Fruit fly (Drosophila melanogaster) whole organism, wandering third instar larva: ENCODE data around the gene lectin-21Ca.

Experiments used
- Abd-B ChIP-seq: fragments of >200 bp; optimal IDR thresholded peaks from 2 replicates; lab custom pipeline; 2017; ENCODE audit warnings: missing biosample characterization, missing genetic modification characterization
- CG32264 ChIP-seq: fragments of 200-800 bp; sonication (Bioruptor generic); optimal IDR thresholded peaks from 2 replicates; lab custom pipeline; 2016; ENCODE audit warnings: missing biosample characterization, missing genetic modification characterization
- CrebA ChIP-seq: fragments of 200-800 bp; sonication (Bioruptor generic); optimal IDR thresholded peaks from 2 replicates; lab custom pipeline; 2016; ENCODE audit warnings: missing biosample characterization, mild to moderate bottlenecking, missing genetic modification characterization, borderline replicate concordance
- Dfd ChIP-seq: fragments of >200 bp; optimal IDR thresholded peaks from 2 replicates; lab custom pipeline; 2017; ENCODE audit warnings: missing biosample characterization, missing genetic modification characterization
- Dif ChIP-seq: fragments of 200-275, 200-300 bp; sonication (Bioruptor generic); optimal IDR thresholded peaks from 2 replicates; lab custom pipeline; 2018; ENCODE audit warnings: missing biosample characterization, missing genetic modification characterization; ENCODE audit not compliant: partially characterized antibody
- GATAd ChIP-seq: sonication (Bioruptor generic); optimal IDR thresholded peaks from 2 replicates; lab custom pipeline; 2016; ENCODE audit warnings: missing biosample characterization, missing genetic modification characterization
- HLH106 ChIP-seq: fragments of 200-800 bp; optimal IDR thresholded peaks from 3 replicates; lab custom pipeline; 2019; ENCODE audit warnings: missing biosample characterization, mild to moderate bottlenecking, missing genetic modification characterization, moderate library complexity
- Hnf4 ChIP-seq: fragments of 200-800 bp; sonication (Bioruptor generic); optimal IDR thresholded peaks from 2 replicates; lab custom pipeline; 2016; ENCODE audit warnings: missing biosample characterization, mild to moderate bottlenecking, missing genetic modification characterization
- Hr78 ChIP-seq: fragments of >200 bp; optimal IDR thresholded peaks from 2 replicates; lab custom pipeline; 2017; ENCODE audit warnings: missing biosample characterization, missing genetic modification characterization
- Hr83 ChIP-seq: fragments of 200-300 bp; sonication (Bioruptor generic); optimal IDR thresholded peaks from 2 replicates; lab custom pipeline; 2016; ENCODE audit warnings: missing biosample characterization, mild to moderate bottlenecking, missing genetic modification characterization, moderate library complexity; ENCODE audit not compliant: poor library complexity, severe bottlenecking
- Jra ChIP-seq: sonication (Bioruptor generic); optimal IDR thresholded peaks from 2 replicates; lab custom pipeline; 2016; ENCODE audit warnings: missing biosample characterization, missing genetic modification characterization
- Mio ChIP-seq: sonication (Bioruptor generic); optimal IDR thresholded peaks from 2 replicates; lab custom pipeline; 2016; ENCODE audit warnings: missing biosample characterization, missing genetic modification characterization
- Myc ChIP-seq: fragments of >200 bp; optimal IDR thresholded peaks from 2 replicates; lab custom pipeline; 2017
- N ChIP-seq: fragments of >200 bp; optimal IDR thresholded peaks from 2 replicates; lab custom pipeline; 2018; ENCODE audit warnings: missing biosample characterization, missing external identifiers, missing genetic modification characterization
- OdsH ChIP-seq: fragments of 200-800 bp; sonication (Bioruptor generic); optimal IDR thresholded peaks from 2 replicates; lab custom pipeline; 2016; ENCODE audit warnings: missing biosample characterization, mild to moderate bottlenecking, missing genetic modification characterization
- Rel ChIP-seq, 2 experiments: fragments of 200-800 bp; sonication (Bioruptor generic) in 1 of 2; optimal IDR thresholded peaks; 2 replicates in 1 of 2; 3 replicates in 1 of 2; lab custom pipeline; 2016 to 2019; ENCODE audit warnings: mild to moderate bottlenecking in 2 of 2, missing biosample characterization in 2 of 2, missing genetic modification characterization in 2 of 2, moderate library complexity in 1 of 2
- Sp1 ChIP-seq: fragments of 200-800 bp; sonication (Bioruptor generic); optimal IDR thresholded peaks from 3 replicates; lab custom pipeline; 2019; ENCODE audit warnings: missing biosample characterization, mild to moderate bottlenecking, missing genetic modification characterization, moderate library complexity
- Vsx2 ChIP-seq: fragments of 200-300, 225-300 bp; sonication (Bioruptor generic); optimal IDR thresholded peaks from 2 replicates; lab custom pipeline; 2018; ENCODE audit warnings: missing biosample characterization, missing genetic modification characterization; ENCODE audit not compliant: partially characterized antibody
- br ChIP-seq: fragments of 200-800 bp; sonication (Bioruptor generic); optimal IDR thresholded peaks from 2 replicates; lab custom pipeline; 2016; ENCODE audit warnings: missing biosample characterization, missing genetic modification characterization
- brk ChIP-seq: fragments of 200-800 bp; sonication (Bioruptor generic); optimal IDR thresholded peaks from 2 replicates; lab custom pipeline; 2016; ENCODE audit warnings: missing biosample characterization, mild to moderate bottlenecking, missing genetic modification characterization
- dl ChIP-seq, 2 experiments: fragments of 175-275, 200-275 bp in 1 of 2; fragments of 200-275 bp in 1 of 2; sonication (Bioruptor generic); optimal IDR thresholded peaks; lab custom pipeline; 2018; ENCODE audit warnings: mild to moderate bottlenecking in 2 of 2, missing biosample characterization in 2 of 2, missing genetic modification characterization in 2 of 2, moderate library complexity in 2 of 2; ENCODE audit not compliant: partially characterized antibody in 2 of 2, insufficient read depth in 1 of 2
- dmrt93B ChIP-seq: fragments of 200-800 bp; sonication (Bioruptor generic); optimal IDR thresholded peaks from 2 replicates; lab custom pipeline; 2018; ENCODE audit warnings: missing biosample characterization, mild to moderate bottlenecking, missing genetic modification characterization
- ey ChIP-seq: fragments of 200-800 bp; sonication (Bioruptor generic); optimal IDR thresholded peaks from 2 replicates; lab custom pipeline; 2016; ENCODE audit warnings: missing biosample characterization, missing genetic modification characterization
- foxo ChIP-seq, 2 experiments: fragments of 200-800 bp; sonication (Bioruptor generic); optimal IDR thresholded peaks; 2 replicates in 1 of 2; 3 replicates in 1 of 2; lab custom pipeline; 2016 to 2017; ENCODE audit warnings: missing biosample characterization in 2 of 2, missing genetic modification characterization in 2 of 2
- fru ChIP-seq: fragments of 200-800 bp; sonication (Bioruptor generic); optimal IDR thresholded peaks from 3 replicates; lab custom pipeline; 2016; ENCODE audit warnings: missing biosample characterization, mild to moderate bottlenecking, missing genetic modification characterization
- h ChIP-seq: fragments of 200-800 bp; sonication (Bioruptor generic); optimal IDR thresholded peaks from 3 replicates; lab custom pipeline; 2016; ENCODE audit warnings: missing biosample characterization, mild to moderate bottlenecking, missing genetic modification characterization
- jim ChIP-seq: fragments of 175-275, 200-325 bp; sonication (Bioruptor generic); optimal IDR thresholded peaks from 2 replicates; lab custom pipeline; 2016; ENCODE audit warnings: missing biosample characterization, mild to moderate bottlenecking, missing genetic modification characterization
- lola ChIP-seq: fragments of >200 bp; optimal IDR thresholded peaks from 2 replicates; lab custom pipeline; 2017; ENCODE audit warnings: missing biosample characterization, missing genetic modification characterization
- pan ChIP-seq: fragments of >200 bp; optimal IDR thresholded peaks from 2 replicates; lab custom pipeline; 2017
- psq ChIP-seq: fragments of 200-800 bp; sonication (Bioruptor generic); optimal IDR thresholded peaks from 3 replicates; lab custom pipeline; 2017; ENCODE audit warnings: missing biosample characterization, mild to moderate bottlenecking, missing genetic modification characterization, moderate library complexity
- rgr ChIP-seq: fragments of 200-800 bp; sonication (Bioruptor generic); optimal IDR thresholded peaks from 3 replicates; lab custom pipeline; 2016; ENCODE audit warnings: missing biosample characterization, mild to moderate bottlenecking, missing genetic modification characterization
- sage ChIP-seq: fragments of 200-800 bp; sonication (Bioruptor generic); optimal IDR thresholded peaks from 2 replicates; lab custom pipeline; 2016; ENCODE audit warnings: missing biosample characterization, mild to moderate bottlenecking, missing genetic modification characterization
- tai ChIP-seq: sonication (Bioruptor generic); optimal IDR thresholded peaks from 2 replicates; lab custom pipeline; 2016; ENCODE audit warnings: missing biosample characterization, missing genetic modification characterization
- usp ChIP-seq: fragments of >200 bp; optimal IDR thresholded peaks from 2 replicates; lab custom pipeline; 2017; ENCODE audit warnings: missing biosample characterization, missing genetic modification characterization
- woc ChIP-seq: sonication (Bioruptor generic); optimal IDR thresholded peaks from 2 replicates; lab custom pipeline; 2016; ENCODE audit warnings: missing biosample characterization, mild to moderate bottlenecking, missing genetic modification characterization

Gene lectin-21Ca

dm6 chr2L:653784-654183 lies 29.4 kb downstream of the lectin-21Ca start:
- TF ChIP-seq dl (GFP tag; optimal IDR thresholded peaks at IDR 0.05; lab: Kevin White, UChicago; ENCODE audit: insufficient read depth in 1 of 2, partially characterized antibody in 2 of 2) (no peak), Abd-B (no peak), N (GFP tag; lab: Kevin White, UChicago) (no peak), sage (GFP tag; lab: Kevin White, UChicago) (no peak), Rel (GFP tag; optimal IDR thresholded peaks at IDR 0.05; lab: Kevin White, UChicago) (no peak), Rel (tag; optimal IDR thresholded peaks at IDR 0.05; lab: Kevin White, UChicago) (no peak), dmrt93B (GFP tag; lab: Kevin White, UChicago) (no peak), br (no peak), tai (GFP tag; lab: Kevin White, UChicago) (no peak), Dif (GFP tag; lab: Kevin White, UChicago) (no peak), Myc (lab: Kevin White, UChicago) (no peak), Hnf4 (GFP tag; lab: Kevin White, UChicago) (no peak)

dm6 chr2L:658007-658406 lies 33.6 kb downstream of the lectin-21Ca start:
- TF ChIP-seq pan (lab: Kevin White, UChicago): no peak
- no peak for TF ChIP-seq CrebA (GFP tag; lab: Kevin White, UChicago)
- no peak for TF ChIP-seq Mio
- no peak for TF ChIP-seq GATAd (GFP tag; lab: Kevin White, UChicago)
- TF ChIP-seq fru: peak; percentile 51
- TF ChIP-seq h (GFP tag; lab: Kevin White, UChicago): peak; percentile 16
- TF ChIP-seq lola (GFP tag; lab: Kevin White, UChicago): no peak
- TF ChIP-seq Dfd: no peak
- no peak for TF ChIP-seq Rel (GFP tag; optimal IDR thresholded peaks at IDR 0.05; lab: Kevin White, UChicago)
- no peak for TF ChIP-seq Rel (tag; optimal IDR thresholded peaks at IDR 0.05; lab: Kevin White, UChicago)
- no peak for TF ChIP-seq tai (GFP tag; lab: Kevin White, UChicago)
- no peak for TF ChIP-seq usp (GFP tag; lab: Kevin White, UChicago)
- TF ChIP-seq Hr83 (GFP tag; lab: Kevin White, UChicago): no peak
- peak; percentile 24 for TF ChIP-seq rgr (GFP tag; lab: Kevin White, UChicago)
- peak; percentile 17 for TF ChIP-seq ey (GFP tag; lab: Kevin White, UChicago)
- TF ChIP-seq HLH106 (tag; lab: Kevin White, UChicago): no peak
- no peak for TF ChIP-seq Hr78 (GFP tag; lab: Kevin White, UChicago)
- peak in 1 of 2 experiments; percentile 38 for TF ChIP-seq foxo (GFP tag; optimal IDR thresholded peaks at IDR 0.05; lab: Kevin White, UChicago)
- no peak for TF ChIP-seq CG32264 (GFP tag; lab: Kevin White, UChicago)

- TF ChIP-seq Abd-B: no peak
Measured at dm6 chr2L:660979-661378, 36.6 kb downstream of the lectin-21Ca start.

- TF ChIP-seq Dfd (no peak), h (GFP tag; lab: Kevin White, UChicago) (peak; percentile 43), tai (GFP tag; lab: Kevin White, UChicago) (no peak), ey (GFP tag; lab: Kevin White, UChicago) (peak; percentile 5), Myc (lab: Kevin White, UChicago) (no peak), foxo (GFP tag; optimal IDR thresholded peaks at IDR 0.05; lab: Kevin White, UChicago) (peak in 1 of 2 experiments; percentile 38), Jra (no peak), rgr (GFP tag; lab: Kevin White, UChicago) (peak; percentile 24), psq (GFP tag; lab: Kevin White, UChicago) (peak; percentile 8), fru (peak; percentile 43), HLH106 (tag; lab: Kevin White, UChicago) (peak; percentile 23), br (peak; percentile 0), Hr83 (GFP tag; lab: Kevin White, UChicago) (no peak)
Measured at dm6 chr2L:664306-664705, 39.9 kb downstream of the lectin-21Ca start.

- TF ChIP-seq h (GFP tag; lab: Kevin White, UChicago) (peak; percentile 88), CG32264 (GFP tag; lab: Kevin White, UChicago) (peak; percentile 25), pan (lab: Kevin White, UChicago) (no peak), psq (GFP tag; lab: Kevin White, UChicago) (peak; percentile 68), GATAd (GFP tag; lab: Kevin White, UChicago) (no peak), tai (GFP tag; lab: Kevin White, UChicago) (peak; percentile 44), Dif (GFP tag; lab: Kevin White, UChicago) (no peak), woc (GFP tag; lab: Kevin White, UChicago) (peak; percentile 83), dl (GFP tag; optimal IDR thresholded peaks at IDR 0.05; lab: Kevin White, UChicago; ENCODE audit: insufficient read depth in 1 of 2, partially characterized antibody in 2 of 2) (no peak), Mio (no peak), br (peak; percentile 85), Hr83 (GFP tag; lab: Kevin White, UChicago) (no peak), brk (peak; percentile 82), rgr (GFP tag; lab: Kevin White, UChicago) (peak; percentile 86), OdsH (peak; percentile 83), Jra (no peak), dmrt93B (GFP tag; lab: Kevin White, UChicago) (peak; percentile 72), Sp1 (GFP tag; lab: Kevin White, UChicago) (peak; percentile 85), Vsx2 (GFP tag; lab: Kevin White, UChicago) (peak; percentile 20), CrebA (GFP tag; lab: Kevin White, UChicago) (no peak), lola (GFP tag; lab: Kevin White, UChicago) (no peak), HLH106 (tag; lab: Kevin White, UChicago) (peak; percentile 89), Rel (GFP tag; optimal IDR thresholded peaks at IDR 0.05; lab: Kevin White, UChicago) (no peak), Rel (tag; optimal IDR thresholded peaks at IDR 0.05; lab: Kevin White, UChicago) (peak; percentile 30), Hr78 (GFP tag; lab: Kevin White, UChicago) (no peak), jim (GFP tag; lab: Kevin White, UChicago) (no peak), Myc (lab: Kevin White, UChicago) (no peak)
Measured at dm6 chr2L:668948-669581, 44.6 kb downstream of the lectin-21Ca start.
